Worm (Caenorhabditis elegans) whole organism, L1 larva: ENCODE measurements around the gene F53B1.2.
A peak's percentile ranks its signal among the peaks of the same experiment; 100 is the strongest.

Experiments used
- Y116A8C.19 ChIP-seq: sonication (generic microtip); optimal IDR thresholded peaks from 2 replicates; lab custom pipeline; 2016; ENCODE audit warnings: missing compliant biosample characterization, missing genetic modification characterization, borderline replicate concordance
- aha-1 ChIP-seq: fragments of 150-350 bp; optimal IDR thresholded peaks from 2 replicates; lab custom pipeline; 2014; ENCODE audit warnings: missing biosample characterization, missing genetic modification characterization
- dpl-1 ChIP-seq, 3 experiments: fragments of 150-350 bp in 2 of 3; sonication (generic microtip) in 1 of 3; optimal IDR thresholded peaks; 2 replicates each; lab custom pipeline; 2014 to 2017; ENCODE audit warnings: missing biosample characterization in 3 of 3, missing genetic modification characterization in 3 of 3, missing genetic modification reagents in 3 of 3
- dsc-1 ChIP-seq: sonication (generic microtip); optimal IDR thresholded peaks from 2 replicates; lab custom pipeline; 2016; ENCODE audit warnings: mild to moderate bottlenecking, missing genetic modification characterization, missing compliant biosample characterization
- egl-13 ChIP-seq: sonication (generic microtip); optimal IDR thresholded peaks from 2 replicates; lab custom pipeline; 2016; ENCODE audit warnings: missing genotype, missing genetic modification reagents, missing genetic modification characterization, missing compliant biosample characterization
- fkh-8 ChIP-seq: sonication (generic microtip); optimal IDR thresholded peaks from 2 replicates; lab custom pipeline; 2016; ENCODE audit warnings: mild to moderate bottlenecking, missing genetic modification characterization, missing compliant biosample characterization
- isw-1 ChIP-seq: fragments of 200-800 bp; sonication (Bioruptor generic); IDR thresholded peaks from 2 replicates; pipeline ENCODE4 v1.3.6; 2022; ENCODE audit warnings: missing genetic modification characterization, missing compliant biosample characterization
- jun-1 ChIP-seq: fragments of 150-350 bp; optimal IDR thresholded peaks from 2 replicates; lab custom pipeline; 2014; ENCODE audit warnings: missing biosample characterization, missing genetic modification reagents, missing genetic modification characterization
- lin-14 ChIP-seq: fragments of 200-800 bp; sonication (Bioruptor generic); optimal IDR thresholded peaks from 2 replicates; lab custom pipeline; 2018; ENCODE audit warnings: mild to moderate bottlenecking, missing genetic modification characterization, moderate library complexity, missing compliant biosample characterization
- lin-35 ChIP-seq, 2 experiments: fragments of 150-350 bp; optimal IDR thresholded peaks; 2 replicates each; lab custom pipeline; 2014; ENCODE audit warnings: missing biosample characterization in 2 of 2, missing genetic modification characterization in 2 of 2, missing genetic modification reagents in 2 of 2
- lin-39 ChIP-seq: fragments of 150-350 bp; optimal IDR thresholded peaks from 2 replicates; lab custom pipeline; 2014; ENCODE audit warnings: missing biosample characterization, missing genetic modification reagents, missing genetic modification characterization
- mef-2 ChIP-seq: fragments of 150-350 bp; optimal IDR thresholded peaks from 2 replicates; lab custom pipeline; 2014; ENCODE audit warnings: missing biosample characterization, missing genetic modification characterization
- nhr-11 ChIP-seq: fragments of 150-350 bp; optimal IDR thresholded peaks from 2 replicates; lab custom pipeline; 2014; ENCODE audit warnings: missing biosample characterization, missing genetic modification characterization
- nhr-19 ChIP-seq: fragments of 200-800 bp; sonication (Bioruptor generic); conservative IDR thresholded peaks from 2 replicates; pipeline ENCODE4 v1.3.6; 2022; ENCODE audit warnings: missing genetic modification characterization, missing compliant biosample characterization
- nhr-20 ChIP-seq: sonication (generic microtip); optimal IDR thresholded peaks from 2 replicates; lab custom pipeline; 2016; ENCODE audit warnings: mild to moderate bottlenecking, missing genetic modification characterization, missing compliant biosample characterization
- nhr-47 ChIP-seq: sonication (generic microtip); optimal IDR thresholded peaks from 2 replicates; lab custom pipeline; 2016; ENCODE audit warnings: mild to moderate bottlenecking, missing genetic modification characterization, moderate library complexity, missing compliant biosample characterization
- nhr-71 ChIP-seq: sonication (generic microtip); optimal IDR thresholded peaks from 2 replicates; lab custom pipeline; 2016; ENCODE audit warnings: mild to moderate bottlenecking, missing genetic modification characterization, moderate library complexity, missing compliant biosample characterization
- nhr-76 ChIP-seq: sonication (generic microtip); optimal IDR thresholded peaks from 2 replicates; lab custom pipeline; 2017; ENCODE audit warnings: missing biosample characterization, missing genetic modification characterization
- nhr-85 ChIP-seq: sonication (generic microtip); peaks from one replicate; lab custom pipeline; 2016; ENCODE audit warnings: missing genetic modification characterization, inconsistent platforms, missing compliant biosample characterization
- pag-3 ChIP-seq: sonication (generic microtip); optimal IDR thresholded peaks from 2 replicates; lab custom pipeline; 2017; ENCODE audit warnings: missing genetic modification characterization, mild to moderate bottlenecking, missing compliant biosample characterization, antibody characterized with exemption, borderline replicate concordance; ENCODE audit not compliant: insufficient read depth
- pax-3 ChIP-seq: fragments of 200-800 bp; sonication (Bioruptor generic); optimal IDR thresholded peaks from 2 replicates; lab custom pipeline; 2018; ENCODE audit warnings: mild to moderate bottlenecking, missing genetic modification characterization, moderate library complexity, missing compliant biosample characterization
- rnt-1 ChIP-seq: sonication (generic microtip); optimal IDR thresholded peaks from 2 replicates; lab custom pipeline; 2016; ENCODE audit warnings: mild to moderate bottlenecking, missing genetic modification characterization, moderate library complexity, missing compliant biosample characterization
- skn-1 ChIP-seq: fragments of 150-350 bp; optimal IDR thresholded peaks from 2 replicates; lab custom pipeline; 2014; ENCODE audit warnings: missing biosample characterization, missing genetic modification characterization
- sox-4 ChIP-seq: sonication (generic microtip); optimal IDR thresholded peaks from 2 replicates; lab custom pipeline; 2016; ENCODE audit warnings: missing genetic modification characterization, missing compliant biosample characterization
- unc-130 ChIP-seq: fragments of 150-350 bp; optimal IDR thresholded peaks from 2 replicates; lab custom pipeline; 2017; ENCODE audit warnings: missing biosample characterization, missing genetic modification characterization, inconsistent platforms
- unc-62 ChIP-seq: fragments of 150-350 bp; optimal IDR thresholded peaks from 2 replicates; lab custom pipeline; 2014; ENCODE audit warnings: missing biosample characterization, missing genetic modification reagents, missing genetic modification characterization
- unc-86 ChIP-seq: sonication (generic microtip); optimal IDR thresholded peaks from 2 replicates; lab custom pipeline; 2016; ENCODE audit warnings: missing genetic modification characterization, missing compliant biosample characterization
- vab-15 ChIP-seq: sonication (generic microtip); optimal IDR thresholded peaks from 2 replicates; lab custom pipeline; 2017; ENCODE audit warnings: missing genotype, mild to moderate bottlenecking, missing genetic modification characterization, missing compliant biosample characterization
- xbp-1 ChIP-seq: sonication (generic microtip); optimal IDR thresholded peaks from 2 replicates; lab custom pipeline; 2016; ENCODE audit warnings: missing genetic modification characterization, missing compliant biosample characterization
- zag-1 ChIP-seq: fragments of 150-350 bp; optimal IDR thresholded peaks from 2 replicates; lab custom pipeline; 2014; ENCODE audit warnings: missing biosample characterization, missing genetic modification characterization
- ztf-4 ChIP-seq: fragments of 150-350 bp; optimal IDR thresholded peaks from 2 replicates; lab custom pipeline; 2014; ENCODE audit warnings: missing biosample characterization, missing genetic modification characterization

Gene F53B1.2

ce11 chrX:2078822-2079221 lies 30.0 kb upstream of the F53B1.2 start:
- no peak for TF ChIP-seq aha-1 (tag; lab: Kevin White, UChicago)
- no peak for TF ChIP-seq xbp-1 (tag; lab: Kevin White, UChicago)
- peak; percentile 19 for TF ChIP-seq nhr-11 (tag; lab: Kevin White, UChicago)
- TF ChIP-seq Y116A8C.19 (tag; lab: Kevin White, UChicago), result no peak
- no peak for TF ChIP-seq ztf-4
- TF ChIP-seq fkh-8 (tag; lab: Kevin White, UChicago), result peak; percentile 74
- TF ChIP-seq sox-4 (tag; lab: Kevin White, UChicago), result no peak
- no peak for TF ChIP-seq zag-1 (tag; lab: Kevin White, UChicago)
- no peak for TF ChIP-seq mef-2 (tag; lab: Kevin White, UChicago)
- TF ChIP-seq dpl-1 (GFP tag; optimal IDR thresholded peaks at IDR 0.05; lab: Kevin White, UChicago), result no peak
- TF ChIP-seq lin-14 (GFP tag; lab: Kevin White, UChicago), result no peak
- TF ChIP-seq dsc-1 (tag; lab: Kevin White, UChicago), result peak; percentile 84
- peak; percentile 51 for TF ChIP-seq nhr-47
- TF ChIP-seq egl-13 (tag; lab: Kevin White, UChicago), result peak; percentile 55
- TF ChIP-seq nhr-76 (tag; lab: Kevin White, UChicago), result no peak
- TF ChIP-seq vab-15 (tag; lab: Kevin White, UChicago), result no peak
- peak; percentile 39 for TF ChIP-seq nhr-71 (tag; lab: Kevin White, UChicago)
- no peak for TF ChIP-seq lin-39 (tag; lab: Kevin White, UChicago)
- no peak for TF ChIP-seq pag-3 (tag; lab: Kevin White, UChicago)
- peak; percentile 8 for TF ChIP-seq pax-3 (tag; lab: Kevin White, UChicago)
- TF ChIP-seq isw-1, result no peak
- TF ChIP-seq unc-62, result no peak
- TF ChIP-seq, all 84 proteins: peak for 7

ce11 chrX:2079536-2079935 lies 29.2 kb upstream of the F53B1.2 start, which contains the start of gene F49H12.4:
Gene F49H12.4 (plus strand): TSS chrX:2079836.
- TF ChIP-seq unc-130 (tag; lab: Kevin White, UChicago), result no peak
- no peak for TF ChIP-seq nhr-76 (tag; lab: Kevin White, UChicago)
- peak; percentile 17 for TF ChIP-seq dsc-1 (tag; lab: Kevin White, UChicago)
- TF ChIP-seq, all 84 proteins: peak for 1

ce11 chrX:2084019-2084418 lies 24.8 kb upstream of the F53B1.2 start, which contains the start of gene F49H12.3:
Gene F49H12.3 (plus strand): TSS chrX:2084375.
- peak; percentile 45 for TF ChIP-seq nhr-71 (tag; lab: Kevin White, UChicago)
- peak; percentile 39 for TF ChIP-seq dsc-1 (tag; lab: Kevin White, UChicago)
- peak; percentile 67 for TF ChIP-seq fkh-8 (tag; lab: Kevin White, UChicago)
- TF ChIP-seq lin-14 (GFP tag; lab: Kevin White, UChicago), result peak; percentile 43
- TF ChIP-seq unc-86 (tag; lab: Kevin White, UChicago), result peak; percentile 49
- TF ChIP-seq nhr-19 (GFP tag; lab: Robert Waterston, UW), result no peak
- TF ChIP-seq jun-1, result no peak
- TF ChIP-seq nhr-47, result peak; percentile 28

- TF ChIP-seq nhr-20 (tag; lab: Kevin White, UChicago) (no peak), egl-13 (tag; lab: Kevin White, UChicago) (no peak)
Measured at ce11 chrX:2084988-2085387, 23.8 kb upstream of the F53B1.2 start, which contains the start of gene F49H12.2. Gene F49H12.2 (plus strand): TSS chrX:2085288.

- TF ChIP-seq egl-13 (tag; lab: Kevin White, UChicago), result no peak
- TF ChIP-seq lin-35 (GFP tag; optimal IDR thresholded peaks at IDR 0.05; lab: Kevin White, UChicago), result no peak
- TF ChIP-seq sox-4 (tag; lab: Kevin White, UChicago), result no peak
- no peak for TF ChIP-seq nhr-85 (tag; lab: Kevin White, UChicago)
- TF ChIP-seq rnt-1, result no peak
- TF ChIP-seq skn-1 (tag; lab: Kevin White, UChicago), result peak; percentile 62
- no peak for TF ChIP-seq fkh-8 (tag; lab: Kevin White, UChicago)
Measured at ce11 chrX:2085494-2085893, 23.3 kb upstream of the F53B1.2 start.
